Worm (Caenorhabditis elegans) whole organism, L4 larva: ENCODE results near the gene T16H12.3.

Source experiments
- R02D3.7 ChIP-seq: fragments of 150-350 bp; sonication (generic microtip); optimal IDR thresholded peaks from 3 replicates; lab custom pipeline; 2014; ENCODE audit warnings: missing biosample characterization, missing genetic modification characterization
- ama-1 ChIP-seq: fragments of 150-350 bp; optimal IDR thresholded peaks from 2 replicates; lab custom pipeline; 2014; ENCODE audit warnings: inconsistent platforms, mixed read lengths
- fkh-10 ChIP-seq: fragments of 150-350 bp; optimal IDR thresholded peaks from 2 replicates; lab custom pipeline; 2014; ENCODE audit warnings: missing biosample characterization, missing genetic modification reagents, missing genetic modification characterization
- fos-1 ChIP-seq: fragments of 150-350 bp; optimal IDR thresholded peaks from 2 replicates; lab custom pipeline; 2014; ENCODE audit warnings: missing biosample characterization, missing genetic modification characterization
- hmg-1.1 ChIP-seq: fragments of 200-800 bp; sonication (Bioruptor generic); IDR thresholded peaks from 2 replicates; pipeline ENCODE4 v1.3.6; 2022; ENCODE audit warnings: missing genetic modification reagents, missing genetic modification characterization, missing compliant biosample characterization
- lsy-2 ChIP-seq, 2 experiments: fragments of 150-350 bp in 1 of 2; sonication (generic microtip) in 1 of 2; optimal IDR thresholded peaks; 2 replicates each; lab custom pipeline; 2014 to 2017; ENCODE audit warnings: missing biosample characterization in 2 of 2, missing genetic modification characterization in 2 of 2
- nhr-28 ChIP-seq: fragments of 150-350 bp; optimal IDR thresholded peaks from 2 replicates; lab custom pipeline; 2014; ENCODE audit warnings: missing biosample characterization, missing genetic modification characterization
- nhr-77 ChIP-seq: fragments of 150-350 bp; optimal IDR thresholded peaks from 2 replicates; lab custom pipeline; 2014; ENCODE audit warnings: missing biosample characterization, missing genetic modification characterization
- set-16 ChIP-seq: fragments of 200-800 bp; sonication (Bioruptor generic); IDR thresholded peaks from 2 replicates; pipeline ENCODE4 v1.3.6; 2022; ENCODE audit warnings: missing genetic modification reagents, missing genetic modification characterization, missing compliant biosample characterization
- spr-3 ChIP-seq: fragments of 200-800 bp; sonication (Bioruptor generic); optimal IDR thresholded peaks from 2 replicates; lab custom pipeline; 2018; ENCODE audit warnings: mild to moderate bottlenecking, missing genetic modification characterization, missing compliant biosample characterization
- tra-1 ChIP-seq: fragments of 200-800 bp; sonication (Bioruptor generic); IDR thresholded peaks from 2 replicates; pipeline ENCODE4 v1.3.6; 2022; ENCODE audit warnings: missing genetic modification reagents, missing genetic modification characterization, missing compliant biosample characterization

- TF ChIP-seq lsy-2 (tag; optimal IDR thresholded peaks at IDR 0.05; lab: Kevin White, UChicago) = no peak
- TF ChIP-seq nhr-28 (tag; lab: Kevin White, UChicago) = no peak
- no peak for TF ChIP-seq R02D3.7 (tag; lab: Kevin White, UChicago)
- TF ChIP-seq ama-1 (lab: Kevin White, UChicago) = no peak
- no peak for TF ChIP-seq spr-3 (GFP tag; lab: Kevin White, UChicago)
- TF ChIP-seq set-16 (GFP tag; lab: Robert Waterston, UW) = no peak
- TF ChIP-seq tra-1 (GFP tag; lab: Robert Waterston, UW) = no peak
- no peak for TF ChIP-seq hmg-1.1 (GFP tag; lab: Robert Waterston, UW)
- no peak for TF ChIP-seq fos-1 (tag; lab: Kevin White, UChicago)
- no peak for TF ChIP-seq fkh-10
- no peak for TF ChIP-seq nhr-77 (tag; lab: Kevin White, UChicago)
Measured at ce11 chrIII:10069278-10069677, 13.8 kb downstream of the T16H12.3 start, which contains the start of gene T16G12.6.
